Worm (Caenorhabditis elegans) whole organism, midembryonic: Measurements from ENCODE around the gene K12H6.8.

Source experiments
- T22C8.4 ChIP-seq: fragments of 200-800 bp; sonication (Bioruptor generic); IDR thresholded peaks from 2 replicates; pipeline ENCODE4 v1.3.6; 2022; ENCODE audit warnings: missing genetic modification characterization, missing compliant biosample characterization
- cog-1 ChIP-seq: sonication (generic microtip); optimal IDR thresholded peaks from 2 replicates; lab custom pipeline; 2016; ENCODE audit warnings: missing genetic modification characterization, missing compliant biosample characterization
- flt-1 ChIP-seq: fragments of 200-800 bp; sonication (Bioruptor generic); IDR thresholded peaks from 2 replicates; pipeline ENCODE4 v1.3.6; 2022; ENCODE audit warnings: missing genetic modification characterization, missing compliant biosample characterization
- klf-2 ChIP-seq: fragments of 200-800 bp; sonication (Bioruptor generic); conservative IDR thresholded peaks from 2 replicates; pipeline ENCODE4 v1.3.6; 2022; ENCODE audit warnings: missing genetic modification reagents, missing genetic modification characterization, missing compliant biosample characterization
- med-1 ChIP-seq: sonication (generic microtip); optimal IDR thresholded peaks from 2 replicates; lab custom pipeline; 2017; ENCODE audit warnings: missing genetic modification characterization, mild to moderate bottlenecking, missing compliant biosample characterization, antibody characterized with exemption, missing genetic modification reagents; ENCODE audit not compliant: insufficient read depth
- ref-1 ChIP-seq: fragments of 200-800 bp; sonication (Bioruptor generic); conservative IDR thresholded peaks from 2 replicates; pipeline ENCODE4 v1.3.6; 2022; ENCODE audit warnings: missing genetic modification reagents, missing genetic modification characterization, missing compliant biosample characterization
- tab-1 ChIP-seq: fragments of 200-800 bp; sonication (Bioruptor generic); IDR thresholded peaks from 2 replicates; pipeline ENCODE4 v1.3.6; 2022; ENCODE audit warnings: missing genetic modification characterization, missing compliant biosample characterization
- ztf-23 ChIP-seq: fragments of 200-800 bp; sonication (Bioruptor generic); IDR thresholded peaks from 2 replicates; pipeline ENCODE4 v1.3.6; 2022; ENCODE audit warnings: missing genetic modification reagents, missing genetic modification characterization, missing compliant biosample characterization
- ztf-29 ChIP-seq: fragments of 200-800 bp; sonication (Bioruptor generic); IDR thresholded peaks from 2 replicates; pipeline ENCODE4 v1.3.6; 2022; ENCODE audit warnings: missing genetic modification reagents, missing genetic modification characterization, missing compliant biosample characterization

The K12H6.8 gene

ce11 chrII:2807674-2808206 is 20.0 kb upstream of the K12H6.8 start, which contains the start of gene K12H6.12:
TSS of gene K12H6.12 (plus strand) at chrII:2808156.
- TF ChIP-seq med-1 (GFP tag; lab: Kevin White, UChicago) (no peak), klf-2 (GFP tag; lab: Robert Waterston, UW) (no peak), ztf-29 (GFP tag; lab: Robert Waterston, UW) (no peak), flt-1 (GFP tag; lab: Robert Waterston, UW) (no peak), cog-1 (tag; lab: Kevin White, UChicago) (no peak), ref-1 (GFP tag; lab: Robert Waterston, UW) (no peak), ztf-23 (GFP tag; lab: Robert Waterston, UW) (no peak), tab-1 (GFP tag; lab: Robert Waterston, UW) (no peak), T22C8.4 (GFP tag; lab: Robert Waterston, UW) (no peak)

ce11 chrII:2815017-2815416 is 12.7 kb upstream of the K12H6.8 start:
- TF ChIP-seq T22C8.4 (GFP tag; lab: Robert Waterston, UW): no peak
- no peak for TF ChIP-seq cog-1 (tag; lab: Kevin White, UChicago)
- TF ChIP-seq med-1 (GFP tag; lab: Kevin White, UChicago): no peak
- TF ChIP-seq klf-2 (GFP tag; lab: Robert Waterston, UW): no peak
- no peak for TF ChIP-seq tab-1 (GFP tag; lab: Robert Waterston, UW)
- TF ChIP-seq ref-1 (GFP tag; lab: Robert Waterston, UW): no peak
- no peak for TF ChIP-seq flt-1 (GFP tag; lab: Robert Waterston, UW)
- TF ChIP-seq ztf-29 (GFP tag; lab: Robert Waterston, UW): no peak
- no peak for TF ChIP-seq ztf-23 (GFP tag; lab: Robert Waterston, UW)

- TF ChIP-seq tab-1 (GFP tag; lab: Robert Waterston, UW): no peak
- no peak for TF ChIP-seq ref-1 (GFP tag; lab: Robert Waterston, UW)
- no peak for TF ChIP-seq ztf-23 (GFP tag; lab: Robert Waterston, UW)
- no peak for TF ChIP-seq T22C8.4 (GFP tag; lab: Robert Waterston, UW)
- TF ChIP-seq ztf-29 (GFP tag; lab: Robert Waterston, UW): no peak
- TF ChIP-seq flt-1 (GFP tag; lab: Robert Waterston, UW): no peak
- TF ChIP-seq cog-1 (tag; lab: Kevin White, UChicago): no peak
- TF ChIP-seq klf-2 (GFP tag; lab: Robert Waterston, UW): no peak
- no peak for TF ChIP-seq med-1 (GFP tag; lab: Kevin White, UChicago)
Measured at ce11 chrII:2815444-2815843, 12.3 kb upstream of the K12H6.8 start, which contains the start of gene K12H6.2. TSS of gene K12H6.2 (minus strand) at chrII:2815544.

ce11 chrII:2816676-2817075 is 11.0 kb upstream of the K12H6.8 start, which contains the start of gene set-13:
TSS of gene set-13 (plus strand) at chrII:2816976.
- TF ChIP-seq flt-1 (GFP tag; lab: Robert Waterston, UW): no peak
- TF ChIP-seq ztf-23 (GFP tag; lab: Robert Waterston, UW): no peak
- no peak for TF ChIP-seq klf-2 (GFP tag; lab: Robert Waterston, UW)
- TF ChIP-seq ref-1 (GFP tag; lab: Robert Waterston, UW): no peak
- TF ChIP-seq cog-1 (tag; lab: Kevin White, UChicago): no peak
- TF ChIP-seq tab-1 (GFP tag; lab: Robert Waterston, UW): no peak
- no peak for TF ChIP-seq T22C8.4 (GFP tag; lab: Robert Waterston, UW)
- TF ChIP-seq ztf-29 (GFP tag; lab: Robert Waterston, UW): no peak
- no peak for TF ChIP-seq med-1 (GFP tag; lab: Kevin White, UChicago)

ce11 chrII:2822435-2822920 is 5.2 kb upstream of the K12H6.8 start, which contains the start of the genes fut-4 and K12H6.10:
TSS of gene fut-4 (minus strand) at chrII:2822535.
TSS of gene K12H6.10 (plus strand) at chrII:2822870.
- TF ChIP-seq tab-1 (GFP tag; lab: Robert Waterston, UW) (no peak), ztf-29 (GFP tag; lab: Robert Waterston, UW) (no peak), ztf-23 (GFP tag; lab: Robert Waterston, UW) (no peak), ref-1 (GFP tag; lab: Robert Waterston, UW) (no peak), cog-1 (tag; lab: Kevin White, UChicago) (no peak), klf-2 (GFP tag; lab: Robert Waterston, UW) (no peak), T22C8.4 (GFP tag; lab: Robert Waterston, UW) (no peak), med-1 (GFP tag; lab: Kevin White, UChicago) (no peak), flt-1 (GFP tag; lab: Robert Waterston, UW) (no peak)

ce11 chrII:2824169-2824568 is 3.5 kb upstream of the K12H6.8 start, which contains the start of the genes K12H6.4 and K12H6.9:
TSS of gene K12H6.4 (minus strand) at chrII:2824269.
TSS of gene K12H6.9 (plus strand) at chrII:2824404.
- TF ChIP-seq tab-1 (GFP tag; lab: Robert Waterston, UW) (no peak), med-1 (GFP tag; lab: Kevin White, UChicago) (no peak), cog-1 (tag; lab: Kevin White, UChicago) (no peak), klf-2 (GFP tag; lab: Robert Waterston, UW) (no peak), ztf-23 (GFP tag; lab: Robert Waterston, UW) (no peak), T22C8.4 (GFP tag; lab: Robert Waterston, UW) (no peak), ztf-29 (GFP tag; lab: Robert Waterston, UW) (no peak), flt-1 (GFP tag; lab: Robert Waterston, UW) (no peak), ref-1 (GFP tag; lab: Robert Waterston, UW) (no peak)

- no peak for TF ChIP-seq med-1 (GFP tag; lab: Kevin White, UChicago)
- TF ChIP-seq ztf-29 (GFP tag; lab: Robert Waterston, UW): no peak
- TF ChIP-seq ztf-23 (GFP tag; lab: Robert Waterston, UW): no peak
- no peak for TF ChIP-seq flt-1 (GFP tag; lab: Robert Waterston, UW)
- no peak for TF ChIP-seq tab-1 (GFP tag; lab: Robert Waterston, UW)
- no peak for TF ChIP-seq T22C8.4 (GFP tag; lab: Robert Waterston, UW)
- no peak for TF ChIP-seq klf-2 (GFP tag; lab: Robert Waterston, UW)
- TF ChIP-seq ref-1 (GFP tag; lab: Robert Waterston, UW): no peak
- no peak for TF ChIP-seq cog-1 (tag; lab: Kevin White, UChicago)
Measured at ce11 chrII:2826073-2826472, 1.6 kb upstream of the K12H6.8 start, which contains the start of gene K12H6.5. TSS of gene K12H6.5 (minus strand) at chrII:2826173.

- no peak for TF ChIP-seq cog-1 (tag; lab: Kevin White, UChicago)
- TF ChIP-seq flt-1 (GFP tag; lab: Robert Waterston, UW): no peak
- TF ChIP-seq ref-1 (GFP tag; lab: Robert Waterston, UW): no peak
- TF ChIP-seq T22C8.4 (GFP tag; lab: Robert Waterston, UW): no peak
- TF ChIP-seq ztf-23 (GFP tag; lab: Robert Waterston, UW): no peak
- TF ChIP-seq klf-2 (GFP tag; lab: Robert Waterston, UW): no peak
- no peak for TF ChIP-seq ztf-29 (GFP tag; lab: Robert Waterston, UW)
- TF ChIP-seq med-1 (GFP tag; lab: Kevin White, UChicago): no peak
- TF ChIP-seq tab-1 (GFP tag; lab: Robert Waterston, UW): no peak
Measured at ce11 chrII:2829482-2829881, 1.8 kb downstream of the K12H6.8 start.
